Worm (Caenorhabditis elegans): Measurements from ENCODE around the gene btb-18.

ce11 chrII:3323179-3323578 is 25.2 kb downstream of the btb-18 start, which contains the start of gene Y46D2A.2:
- TF ChIP-seq him-1 (tag; optimal IDR thresholded peaks at IDR 0.05) (no peak), dao-5 (tag; optimal IDR thresholded peaks at IDR 0.05) (no peak), W03F9.2 (tag; optimal IDR thresholded peaks at IDR 0.05) (no peak)
